Fruit fly (Drosophila melanogaster) whole organism, embryonic: ENCODE measurements around the gene CAH1.

Experiments
- CG18262 ChIP-seq: fragments of 200-800 bp; optimal IDR thresholded peaks from 3 replicates; lab custom pipeline; 2019; ENCODE audit warnings: missing biosample characterization, mild to moderate bottlenecking, missing genetic modification characterization, moderate library complexity
- CG8089 ChIP-seq: fragments of 200-800 bp; sonication (Bioruptor generic); optimal IDR thresholded peaks from 3 replicates; lab custom pipeline; 2016; ENCODE audit warnings: missing biosample characterization, missing genetic modification characterization
- Eip74EF ChIP-seq, 2 experiments: fragments of 200-800 bp in 1 of 2; fragments of >200 bp in 1 of 2; sonication (Bioruptor generic) in 1 of 2; optimal IDR thresholded peaks; 2 replicates each; lab custom pipeline; 2017 to 2019; ENCODE audit warnings: missing biosample characterization in 2 of 2, missing genetic modification characterization in 2 of 2, mild to moderate bottlenecking in 1 of 2, moderate library complexity in 1 of 2
- Gsc ChIP-seq: fragments of 200-800 bp; sonication (Bioruptor generic); IDR thresholded peaks from 2 replicates; pipeline ENCODE4 v1.3.6; 2022; ENCODE audit warnings: missing biosample characterization, missing genetic modification characterization
- HLHmδ ChIP-seq: fragments of 200-800 bp; sonication (Bioruptor generic); optimal IDR thresholded peaks from 2 replicates; lab custom pipeline; 2018; ENCODE audit warnings: missing biosample characterization, mild to moderate bottlenecking, missing genetic modification characterization, moderate library complexity
- cad ChIP-seq: fragments of >200 bp; optimal IDR thresholded peaks from 2 replicates; lab custom pipeline; 2017; ENCODE audit warnings: missing biosample characterization, missing genetic modification characterization
- emc ChIP-seq: fragments of 200-800 bp; sonication (Bioruptor generic); optimal IDR thresholded peaks from 2 replicates; lab custom pipeline; 2016; ENCODE audit warnings: missing biosample characterization, missing genetic modification characterization
- hbn ChIP-seq: fragments of 200-800 bp; sonication (Bioruptor generic); IDR thresholded peaks from 2 replicates; pipeline ENCODE4 v1.3.6; 2022; ENCODE audit warnings: missing biosample characterization, missing genetic modification characterization; ENCODE audit not compliant: partially characterized antibody
- maf-S ChIP-seq: fragments of 200-800 bp; sonication (Bioruptor generic); optimal IDR thresholded peaks from 2 replicates; lab custom pipeline; 2016; ENCODE audit warnings: missing biosample characterization, missing genetic modification characterization
- sna ChIP-seq: fragments of 200-800 bp; sonication (Bioruptor generic); IDR thresholded peaks from 2 replicates; pipeline ENCODE4 v1.3.6; 2022; ENCODE audit warnings: missing biosample characterization, missing genetic modification characterization; ENCODE audit not compliant: partially characterized antibody
- sob ChIP-seq: fragments of 200-800 bp; sonication (Bioruptor generic); IDR thresholded peaks from 2 replicates; pipeline ENCODE4 v1.3.6; 2022; ENCODE audit warnings: missing biosample characterization, missing genetic modification characterization
- ttk ChIP-seq: fragments of 200-800 bp; sonication (Bioruptor generic); IDR thresholded peaks from 2 replicates; pipeline ENCODE4 v2.1.2; 2022; ENCODE audit warnings: missing biosample characterization, missing genetic modification characterization
- vvl ChIP-seq: fragments of 200-800 bp; sonication (Bioruptor generic); IDR thresholded peaks from 2 replicates; pipeline ENCODE4 v1.3.6; 2022; ENCODE audit warnings: missing biosample characterization, missing genetic modification characterization

DNA sequence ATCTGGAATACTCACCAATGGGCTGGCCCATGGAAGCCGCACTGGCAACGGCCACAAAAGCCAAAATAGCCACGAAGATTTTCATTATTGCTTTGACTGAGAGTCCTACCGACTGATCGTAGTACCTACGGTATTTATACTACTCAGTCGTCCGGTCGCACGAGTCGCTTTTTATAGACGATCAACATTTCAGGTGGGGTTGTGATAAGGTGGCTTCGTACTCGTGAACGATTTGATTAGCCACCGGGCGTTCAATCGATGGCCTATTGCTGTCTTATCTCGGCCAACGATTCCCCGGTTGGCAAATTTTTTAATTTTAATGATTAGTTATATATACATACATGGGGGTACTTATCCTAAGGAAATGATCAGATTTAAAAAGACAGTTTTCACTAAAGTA, 41.8 kb downstream of the CAH1 start, which contains the start of gene CG8997:
- TF ChIP-seq Eip74EF (GFP tag; optimal IDR thresholded peaks at IDR 0.05; lab: Kevin White, UChicago): no peak
- no peak for TF ChIP-seq sna (GFP tag; lab: Robert Waterston, UW)
- TF ChIP-seq emc (GFP tag; lab: Kevin White, UChicago): no peak
- no peak for TF ChIP-seq sob (GFP tag; lab: Robert Waterston, UW)
- TF ChIP-seq HLHmδ (GFP tag; lab: Kevin White, UChicago): no peak
- TF ChIP-seq CG8089 (GFP tag; lab: Kevin White, UChicago): no peak
- no peak for TF ChIP-seq maf-S
- TF ChIP-seq cad: no peak
- no peak for TF ChIP-seq hbn (GFP tag; lab: Robert Waterston, UW)
- TF ChIP-seq vvl (GFP tag; lab: Robert Waterston, UW): no peak
- TF ChIP-seq CG18262: no peak
- no peak for TF ChIP-seq Gsc (GFP tag; lab: Robert Waterston, UW)
- no peak for TF ChIP-seq ttk (GFP tag; lab: Robert Waterston, UW)
